Worm (Caenorhabditis elegans) whole organism, midembryonic: ENCODE data around the gene fbxa-1.

Experiments used
- flt-1 ChIP-seq: fragments of 200-800 bp; sonication (Bioruptor generic); IDR thresholded peaks from 2 replicates; pipeline ENCODE4 v1.3.6; 2022; ENCODE audit warnings: missing genetic modification characterization, missing compliant biosample characterization
- klf-2 ChIP-seq: fragments of 200-800 bp; sonication (Bioruptor generic); conservative IDR thresholded peaks from 2 replicates; pipeline ENCODE4 v1.3.6; 2022; ENCODE audit warnings: missing genetic modification reagents, missing genetic modification characterization, missing compliant biosample characterization
- tab-1 ChIP-seq: fragments of 200-800 bp; sonication (Bioruptor generic); IDR thresholded peaks from 2 replicates; pipeline ENCODE4 v1.3.6; 2022; ENCODE audit warnings: missing genetic modification characterization, missing compliant biosample characterization
- ztf-23 ChIP-seq: fragments of 200-800 bp; sonication (Bioruptor generic); IDR thresholded peaks from 2 replicates; pipeline ENCODE4 v1.3.6; 2022; ENCODE audit warnings: missing genetic modification reagents, missing genetic modification characterization, missing compliant biosample characterization

- TF ChIP-seq tab-1 (no peak), ztf-23 (GFP tag; lab: Robert Waterston, UW) (no peak), klf-2 (GFP tag; lab: Robert Waterston, UW) (no peak), flt-1 (GFP tag; lab: Robert Waterston, UW) (no peak)
These were observed 8.5 kb upstream of the fbxa-1 start for ce11 chrIII:2316439-2316838.
